Fruit fly (Drosophila melanogaster) whole organism, pupa: ENCODE measurements around the gene CG3104.

ENCODE experiments used
- CG13204 ChIP-seq: fragments of 200-800 bp; sonication (Bioruptor generic); optimal IDR thresholded peaks from 2 replicates; lab custom pipeline; 2018; ENCODE audit warnings: missing biosample characterization, mild to moderate bottlenecking, missing genetic modification characterization, moderate library complexity
- CG14655 ChIP-seq: fragments of 200-800 bp; sonication (Bioruptor generic); optimal IDR thresholded peaks from 3 replicates; lab custom pipeline; 2017; ENCODE audit warnings: mild to moderate bottlenecking, missing biosample characterization, missing genetic modification reagents, missing genetic modification characterization
- CG8301 ChIP-seq: fragments of 200-800 bp; sonication (Bioruptor generic); optimal IDR thresholded peaks from 2 replicates; lab custom pipeline; 2018; ENCODE audit warnings: missing biosample characterization, mild to moderate bottlenecking, missing genetic modification characterization
- D1 ChIP-seq: fragments of 200-800 bp; sonication (Bioruptor generic); optimal IDR thresholded peaks from 2 replicates; lab custom pipeline; 2018; ENCODE audit warnings: missing biosample characterization, mild to moderate bottlenecking, missing genetic modification characterization, moderate library complexity
- fd96Ca ChIP-seq: fragments of 200-800 bp; sonication (Bioruptor generic); IDR thresholded peaks from 3 replicates; pipeline ENCODE4 v1.3.6; 2022; ENCODE audit warnings: missing biosample characterization, missing genetic modification characterization
- rn ChIP-seq: fragments of 200-800 bp; sonication (Bioruptor generic); IDR thresholded peaks from 2 replicates; pipeline ENCODE4 v1.3.6; 2022; ENCODE audit warnings: missing biosample characterization, missing genetic modification characterization

dm6 chr2L:2847112-2847682 lies 8.4 kb downstream of the CG3104 start, which contains the start of the genes CG3117 and CG2983:
- no peak for TF ChIP-seq D1 (tag; lab: Kevin White, UChicago)
- no peak for TF ChIP-seq CG13204 (GFP tag; lab: Kevin White, UChicago)
- TF ChIP-seq CG8301 (tag; lab: Kevin White, UChicago), result no peak
- no peak for TF ChIP-seq CG14655 (GFP tag; lab: Kevin White, UChicago)
- no peak for TF ChIP-seq fd96Ca (GFP tag; lab: Robert Waterston, UW)
- no peak for TF ChIP-seq rn (GFP tag; lab: Robert Waterston, UW)
